Fruit fly (Drosophila melanogaster): ENCODE data around the gene Ir76a.

Ir76a gene

dm6 chr3L:19834143-19834794 is 35.2 kb downstream of the Ir76a start, which contains the start of the genes trc and CG32221 (continued):
- TF ChIP-seq CG18599 (GFP tag; optimal IDR thresholded peaks at IDR 0.05), result no peak
- TF ChIP-seq CG11560 (tag; IDR thresholded peaks at IDR 0.05), result peak; percentile 82; the same call in 2 of the 3 replicates
- TF ChIP-seq Stat92E (GFP tag; optimal IDR thresholded peaks at IDR 0.05), result no peak
- peak; percentile 74 for TF ChIP-seq CG16813 (GFP tag; IDR thresholded peaks at IDR 0.05; ENCODE audit: partially characterized antibody)
- no peak for TF ChIP-seq CG3726 (GFP tag; IDR thresholded peaks at IDR 0.05)
- peak; percentile 4 for TF ChIP-seq Myb (GFP tag; optimal IDR thresholded peaks at IDR 0.05)
- peak; percentile 39 for TF ChIP-seq schlank (tag; optimal IDR thresholded peaks at IDR 0.05)
- peak; percentile 84 for TF ChIP-seq NfI (GFP tag; optimal IDR thresholded peaks at IDR 0.05)
- no peak for TF ChIP-seq CG12299 (tag; optimal IDR thresholded peaks at IDR 0.05)
- peak; percentile 54; the same call in 1 of the 3 replicates for TF ChIP-seq hb (GFP tag; IDR thresholded peaks at IDR 0.05; ENCODE audit: partially characterized antibody)
- TF ChIP-seq Dek (tag; optimal IDR thresholded peaks at IDR 0.05), result peak; percentile 65
- no peak for TF ChIP-seq Hr78 (GFP tag; optimal IDR thresholded peaks at IDR 0.05)
- TF ChIP-seq CG17385 (GFP tag; optimal IDR thresholded peaks at IDR 0.05), result peak; percentile 98
- TF ChIP-seq CG10654 (GFP tag; optimal IDR thresholded peaks at IDR 0.05), result peak; percentile 10
- no peak for TF ChIP-seq Jarid2 (GFP tag; optimal IDR thresholded peaks at IDR 0.05)
- no peak for TF ChIP-seq CG8478 (optimal IDR thresholded peaks at IDR 0.05)
- TF ChIP-seq al (GFP tag; IDR thresholded peaks at IDR 0.05), result 0 out of 2 replicates have a peak, but pooled peaks have one; percentile 33
- no peak for TF ChIP-seq Bdp1 (GFP tag; optimal IDR thresholded peaks at IDR 0.05)
- TF ChIP-seq CG6813 (GFP tag; optimal IDR thresholded peaks at IDR 0.05), result no peak
- peak; percentile 10 for TF ChIP-seq CG15696 (tag; optimal IDR thresholded peaks at IDR 0.05)
- TF ChIP-seq tin (GFP tag; optimal IDR thresholded peaks at IDR 0.05), result peak; percentile 34
- TF ChIP-seq so (GFP tag; IDR thresholded peaks at IDR 0.05), result 0 out of 3 replicates have a peak, but pooled peaks have one; percentile 9
- no peak for TF ChIP-seq CG16779 (GFP tag; IDR thresholded peaks at IDR 0.05)
- TF ChIP-seq Spps (tag; optimal IDR thresholded peaks at IDR 0.05), result no peak
- no peak for TF ChIP-seq CG7786 (GFP tag; optimal IDR thresholded peaks at IDR 0.05)
- TF ChIP-seq Tbp (GFP tag; optimal IDR thresholded peaks at IDR 0.05), result no peak
- no peak for TF ChIP-seq eyg (GFP tag; optimal IDR thresholded peaks at IDR 0.05)
- peak; percentile 44 for TF ChIP-seq trem (tag; optimal IDR thresholded peaks at IDR 0.05)
- peak; percentile 69 for TF ChIP-seq slbo (GFP tag; IDR thresholded peaks at IDR 0.05)
- peak; percentile 77 for TF ChIP-seq Rfx (GFP tag; IDR thresholded peaks at IDR 0.05)
- TF ChIP-seq inv (GFP tag; IDR thresholded peaks at IDR 0.05; ENCODE audit: partially characterized antibody), result peak; percentile 66; the same call in 1 of the 2 replicates
- peak; percentile 25; the same call in 1 of the 3 replicates for TF ChIP-seq dysf (GFP tag; IDR thresholded peaks at IDR 0.05)
- TF ChIP-seq MTF-1 (GFP tag; optimal IDR thresholded peaks at IDR 0.05; ENCODE audit: borderline replicate concordance), result peak; percentile 58
- TF ChIP-seq gsb-n (tag; optimal IDR thresholded peaks at IDR 0.05), result no peak
- no peak for TF ChIP-seq ATbp (GFP tag; optimal IDR thresholded peaks at IDR 0.05)
- TF ChIP-seq Med (GFP tag), result peak; percentile 82
- TF ChIP-seq nom (GFP tag; optimal IDR thresholded peaks at IDR 0.05), result peak; percentile 54
- TF ChIP-seq dmrt11E (tag; optimal IDR thresholded peaks at IDR 0.05), result peak; percentile 13
- peak; percentile 67 for TF ChIP-seq chm (GFP tag; IDR thresholded peaks at IDR 0.05)
- TF ChIP-seq Dp (GFP tag; optimal IDR thresholded peaks at IDR 0.05), result peak; percentile 47
- TF ChIP-seq CG10321 (GFP tag; IDR thresholded peaks at IDR 0.05), result peak; percentile 21; the same call in 1 of the 2 replicates
- no peak for TF ChIP-seq CG1603 (tag; optimal IDR thresholded peaks at IDR 0.05)
- TF ChIP-seq fu2 (GFP tag; optimal IDR thresholded peaks at IDR 0.05), result no peak
- peak; percentile 34 for TF ChIP-seq zfh2 (GFP tag; optimal IDR thresholded peaks at IDR 0.05)
- no peak for TF ChIP-seq Meics (GFP tag; optimal IDR thresholded peaks at IDR 0.05)
- TF ChIP-seq Max (GFP tag; optimal IDR thresholded peaks at IDR 0.05), result peak; percentile 1
- TF ChIP-seq CG17612 (GFP tag; IDR thresholded peaks at IDR 0.05), result 0 out of 2 replicates have a peak, but pooled peaks have one; percentile 10
- TF ChIP-seq CG5180 (GFP tag; optimal IDR thresholded peaks at IDR 0.05), result no peak
